Worm (Caenorhabditis elegans): ENCODE data around the gene nob-1.

ce11 chrIII:12037217-12037616, 46.9 kb downstream of the nob-1 start:
- TF ChIP-seq mxl-2 (GFP tag; conservative IDR thresholded peaks at IDR 0.05) (no peak), unc-39 (tag; optimal IDR thresholded peaks at IDR 0.05) (no peak)
